Worm (Caenorhabditis elegans): ENCODE results near the gene npr-38.

ce11 chrX:6319546-6319945 lies 8.1 kb downstream of the npr-38 start, which contains the start of gene chtb-3:
- TF ChIP-seq zag-1 (tag; optimal IDR thresholded peaks at IDR 0.05) (no peak), pqm-1 (tag; optimal IDR thresholded peaks at IDR 0.05) (no peak), unc-62 (GFP tag; optimal IDR thresholded peaks at IDR 0.05) (no peak), ama-1 (optimal IDR thresholded peaks at IDR 0.05) (no peak), nhr-12 (tag; optimal IDR thresholded peaks at IDR 0.05) (no peak), tbx-2 (tag; optimal IDR thresholded peaks at IDR 0.05) (no peak), ces-1 (GFP tag; optimal IDR thresholded peaks at IDR 0.05) (no peak), jun-1 (tag; optimal IDR thresholded peaks at IDR 0.05) (no peak), lsy-2 (tag; optimal IDR thresholded peaks at IDR 0.05) (no peak), dpl-1 (GFP tag; optimal IDR thresholded peaks at IDR 0.05) (no peak), fkh-4 (tag; optimal IDR thresholded peaks at IDR 0.05; ENCODE audit: borderline replicate concordance) (no peak), nhr-11 (tag; optimal IDR thresholded peaks at IDR 0.05) (no peak), lin-39 (tag; optimal IDR thresholded peaks at IDR 0.05) (no peak)
